Worm (Caenorhabditis elegans): ENCODE measurements around the gene ZK616.2.
"Not testable (repeated sequence)": the region's sequence is repeated elsewhere in the genome, so short reads cannot be mapped to it uniquely, and the experiment has no call there.

ce11 chrIV:5350480-5351193 lies 47.0 kb upstream of the ZK616.2 start, which contains the start of gene gba-4:
- not testable (repeated sequence) for TF ChIP-seq him-1, W03F9.2 (tag; optimal IDR thresholded peaks at IDR 0.05)

All from whole organism, L4/young adult.